Worm (Caenorhabditis elegans) whole organism, early embryonic: Measurements from ENCODE around the gene C06A12.19.

Experiments
- ama-1 ChIP-seq: fragments of 150-350 bp; optimal IDR thresholded peaks from 2 replicates; lab custom pipeline; 2014
- ceh-13 ChIP-seq: fragments of 200-800 bp; sonication (Bioruptor generic); optimal IDR thresholded peaks from 2 replicates; lab custom pipeline; 2018; ENCODE audit warnings: mild to moderate bottlenecking, missing genetic modification characterization, missing compliant biosample characterization
- ets-7 ChIP-seq: sonication (generic microtip); optimal IDR thresholded peaks from 2 replicates; lab custom pipeline; 2016; ENCODE audit warnings: missing genotype, missing genetic modification characterization, missing compliant biosample characterization
- flt-1 ChIP-seq: fragments of 200-800 bp; sonication (Bioruptor generic); IDR thresholded peaks from 2 replicates; pipeline ENCODE4 v1.3.6; 2022; ENCODE audit warnings: missing genetic modification characterization, missing compliant biosample characterization
- hmbx-1 ChIP-seq: sonication (generic microtip); optimal IDR thresholded peaks from 2 replicates; lab custom pipeline; 2016; ENCODE audit warnings: mild to moderate bottlenecking, missing genetic modification characterization, missing compliant biosample characterization
- hmg-4 ChIP-seq: fragments of 200-800 bp; sonication (Bioruptor generic); optimal IDR thresholded peaks from 2 replicates; lab custom pipeline; 2018; ENCODE audit warnings: mild to moderate bottlenecking, missing genetic modification characterization, missing compliant biosample characterization
- hnd-1 ChIP-seq: sonication (generic microtip); optimal IDR thresholded peaks from 2 replicates; lab custom pipeline; 2016; ENCODE audit warnings: missing genetic modification characterization, missing compliant biosample characterization
- pes-1 ChIP-seq: fragments of 200-800 bp; sonication (Bioruptor generic); IDR thresholded peaks from 2 replicates; pipeline ENCODE4 v1.3.6; 2022; ENCODE audit warnings: missing genetic modification reagents, missing genetic modification characterization, missing compliant biosample characterization
- sea-1 ChIP-seq: fragments of 200-800 bp; sonication (Bioruptor generic); conservative IDR thresholded peaks from 2 replicates; pipeline ENCODE4 v1.3.6; 2022; ENCODE audit warnings: missing genetic modification characterization, missing compliant biosample characterization
- tbx-11 ChIP-seq: fragments of 200-800 bp; sonication (Bioruptor generic); IDR thresholded peaks from 2 replicates; pipeline ENCODE4 v1.3.6; 2022; ENCODE audit warnings: missing genetic modification characterization, missing compliant biosample characterization
- tbx-37 ChIP-seq: fragments of 200-800 bp; sonication (Bioruptor generic); conservative IDR thresholded peaks from 2 replicates; pipeline ENCODE4 v1.3.6; 2022; ENCODE audit warnings: missing genetic modification reagents, missing genetic modification characterization, missing compliant biosample characterization
- tra-4 ChIP-seq: sonication (generic microtip); optimal IDR thresholded peaks from 2 replicates; lab custom pipeline; 2017; ENCODE audit warnings: missing genetic modification characterization, missing compliant biosample characterization

DNA sequence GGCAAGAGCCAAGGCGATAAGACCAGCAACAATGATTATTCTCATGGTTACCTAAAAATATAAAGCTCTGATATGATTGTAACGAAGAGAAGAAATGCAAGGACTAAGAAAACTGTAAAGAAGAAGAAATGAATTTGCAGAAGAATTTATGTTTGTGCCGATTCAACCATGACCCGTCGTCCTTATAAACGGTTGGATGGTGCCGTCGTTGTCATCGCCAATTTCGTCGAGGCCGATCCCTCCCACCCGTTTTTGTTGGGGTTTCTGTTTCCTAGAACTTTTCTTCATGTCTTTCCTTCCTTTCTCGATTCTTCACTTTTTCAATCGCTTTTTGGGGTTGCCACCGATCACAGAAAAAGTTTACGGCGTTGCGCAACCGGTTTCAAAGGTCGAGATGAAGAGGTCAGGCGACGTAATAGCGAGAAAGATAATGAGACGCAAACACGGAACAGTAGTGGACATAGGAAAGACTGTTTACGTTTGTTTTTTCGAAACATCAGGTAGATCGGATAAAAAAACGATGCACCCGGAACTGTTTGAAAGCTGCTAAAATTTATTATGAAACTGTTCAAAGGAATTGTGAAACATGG, 32.1 kb upstream of the C06A12.19 start, which contains the start of gene epic-1:
- TF ChIP-seq pes-1 (no peak), ama-1 (no peak), hmg-4 (no peak), flt-1 (GFP tag; lab: Robert Waterston, UW) (no peak), ceh-13 (no peak), hmbx-1 (tag; lab: Kevin White, UChicago) (no peak), ets-7 (no peak), tbx-37 (no peak), tra-4 (tag; lab: Kevin White, UChicago) (no peak), tbx-11 (no peak), hnd-1 (no peak), sea-1 (GFP tag; lab: Robert Waterston, UW) (no peak)
